Worm (Caenorhabditis elegans) whole organism, midembryonic: Measurements from ENCODE around the gene dmsr-16.

ENCODE experiments used
- T22C8.4 ChIP-seq: fragments of 200-800 bp; sonication (Bioruptor generic); IDR thresholded peaks from 2 replicates; pipeline ENCODE4 v1.3.6; 2022; ENCODE audit warnings: missing genetic modification characterization, missing compliant biosample characterization
- cog-1 ChIP-seq: sonication (generic microtip); optimal IDR thresholded peaks from 2 replicates; lab custom pipeline; 2016; ENCODE audit warnings: missing genetic modification characterization, missing compliant biosample characterization
- flt-1 ChIP-seq: fragments of 200-800 bp; sonication (Bioruptor generic); IDR thresholded peaks from 2 replicates; pipeline ENCODE4 v1.3.6; 2022; ENCODE audit warnings: missing genetic modification characterization, missing compliant biosample characterization
- klf-2 ChIP-seq: fragments of 200-800 bp; sonication (Bioruptor generic); conservative IDR thresholded peaks from 2 replicates; pipeline ENCODE4 v1.3.6; 2022; ENCODE audit warnings: missing genetic modification reagents, missing genetic modification characterization, missing compliant biosample characterization
- med-1 ChIP-seq: sonication (generic microtip); optimal IDR thresholded peaks from 2 replicates; lab custom pipeline; 2017; ENCODE audit warnings: missing genetic modification characterization, mild to moderate bottlenecking, missing compliant biosample characterization, antibody characterized with exemption, missing genetic modification reagents; ENCODE audit not compliant: insufficient read depth
- ref-1 ChIP-seq: fragments of 200-800 bp; sonication (Bioruptor generic); conservative IDR thresholded peaks from 2 replicates; pipeline ENCODE4 v1.3.6; 2022; ENCODE audit warnings: missing genetic modification reagents, missing genetic modification characterization, missing compliant biosample characterization
- tab-1 ChIP-seq: fragments of 200-800 bp; sonication (Bioruptor generic); IDR thresholded peaks from 2 replicates; pipeline ENCODE4 v1.3.6; 2022; ENCODE audit warnings: missing genetic modification characterization, missing compliant biosample characterization
- ztf-23 ChIP-seq: fragments of 200-800 bp; sonication (Bioruptor generic); IDR thresholded peaks from 2 replicates; pipeline ENCODE4 v1.3.6; 2022; ENCODE audit warnings: missing genetic modification reagents, missing genetic modification characterization, missing compliant biosample characterization
- ztf-29 ChIP-seq: fragments of 200-800 bp; sonication (Bioruptor generic); IDR thresholded peaks from 2 replicates; pipeline ENCODE4 v1.3.6; 2022; ENCODE audit warnings: missing genetic modification reagents, missing genetic modification characterization, missing compliant biosample characterization

DNA sequence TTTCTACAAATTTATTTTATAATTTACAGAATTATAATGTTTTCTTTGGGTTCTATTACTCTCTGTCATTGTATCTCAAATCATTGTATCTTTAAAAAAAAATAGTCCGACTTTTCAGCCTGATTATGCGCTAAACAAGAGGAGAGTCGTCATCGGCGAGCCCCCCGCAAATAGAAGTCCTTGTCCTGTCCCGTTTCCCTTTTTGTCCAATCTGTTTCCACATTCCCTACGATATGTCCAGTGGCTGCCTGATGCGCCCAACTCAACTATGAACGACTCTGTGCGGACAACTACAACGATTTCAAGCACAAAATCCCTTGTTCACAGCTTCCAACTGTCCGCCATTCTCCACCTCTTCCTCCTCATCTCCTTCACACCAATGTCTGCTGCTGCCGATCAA lies 50.8 kb downstream of the dmsr-16 start, which contains the start of gene dbl-1:
- TF ChIP-seq flt-1 (GFP tag; lab: Robert Waterston, UW) (no peak), cog-1 (tag; lab: Kevin White, UChicago) (no peak), ztf-23 (GFP tag; lab: Robert Waterston, UW) (no peak), ref-1 (GFP tag; lab: Robert Waterston, UW) (no peak), tab-1 (no peak), med-1 (GFP tag; lab: Kevin White, UChicago) (no peak), klf-2 (GFP tag; lab: Robert Waterston, UW) (no peak), T22C8.4 (GFP tag; lab: Robert Waterston, UW) (no peak), ztf-29 (GFP tag; lab: Robert Waterston, UW) (no peak)
